Fruit fly (Drosophila melanogaster): Measurements from ENCODE around the gene p115.

- TF ChIP-seq CG14711 (tag; optimal IDR thresholded peaks at IDR 0.05): no peak
- no peak for TF ChIP-seq Mnt (GFP tag; optimal IDR thresholded peaks at IDR 0.05)
- no peak for TF ChIP-seq CG5204 (GFP tag; optimal IDR thresholded peaks at IDR 0.05)
- no peak for TF ChIP-seq kay (GFP tag; ENCODE audit: borderline replicate concordance)
Observed at dm6 chrX:7857873-7858272, 36.0 kb upstream of the p115 start, which contains the start of gene CG1409.
